Worm (Caenorhabditis elegans) whole organism, L4 larva: ENCODE results near the gene F08F8.10.

Experiments used
- F10B5.3 ChIP-seq: sonication (generic microtip); optimal IDR thresholded peaks from 2 replicates; lab custom pipeline; 2016; ENCODE audit warnings: mild to moderate bottlenecking, missing genetic modification characterization, missing compliant biosample characterization
- Y48G9A.11 ChIP-seq: fragments of 200-800 bp; sonication (Bioruptor generic); IDR thresholded peaks from 2 replicates; pipeline ENCODE4 v1.3.6; 2022; ENCODE audit warnings: missing genetic modification reagents, missing genetic modification characterization, missing compliant biosample characterization
- ZK337.2 ChIP-seq: fragments of 200-800 bp; sonication (Bioruptor generic); IDR thresholded peaks from 2 replicates; pipeline ENCODE4 v1.3.6; 2022; ENCODE audit warnings: missing genetic modification reagents, missing genetic modification characterization, missing compliant biosample characterization
- ama-1 ChIP-seq: fragments of 150-350 bp; optimal IDR thresholded peaks from 2 replicates; lab custom pipeline; 2014; ENCODE audit warnings: inconsistent platforms, mixed read lengths
- ceh-62 ChIP-seq: sonication (generic microtip); optimal IDR thresholded peaks from 2 replicates; lab custom pipeline; 2017; ENCODE audit warnings: missing biosample characterization, missing genetic modification characterization
- ctbp-1 ChIP-seq: fragments of 200-800 bp; sonication (Bioruptor generic); IDR thresholded peaks from 2 replicates; pipeline ENCODE4 v1.3.6; 2022; ENCODE audit warnings: missing genetic modification reagents, missing genetic modification characterization, missing compliant biosample characterization
- daf-12 ChIP-seq: fragments of 150-350 bp; optimal IDR thresholded peaks from 2 replicates; lab custom pipeline; 2014; ENCODE audit warnings: missing biosample characterization, missing genetic modification reagents, missing genetic modification characterization
- daf-19 ChIP-seq: fragments of 200-800 bp; sonication (Bioruptor generic); conservative IDR thresholded peaks from 2 replicates; pipeline ENCODE4 v1.3.6; 2022; ENCODE audit warnings: missing genetic modification characterization, missing compliant biosample characterization
- daf-8 ChIP-seq: fragments of 200-800 bp; sonication (Bioruptor generic); IDR thresholded peaks from 2 replicates; pipeline ENCODE4 v1.3.6; 2022; ENCODE audit warnings: missing genetic modification characterization, missing compliant biosample characterization
- dmd-6 ChIP-seq: fragments of 200-800 bp; sonication (Bioruptor generic); IDR thresholded peaks from 2 replicates; pipeline ENCODE4 v1.3.6; 2022; ENCODE audit warnings: missing genetic modification reagents, missing genetic modification characterization, missing compliant biosample characterization
- dmd-8 ChIP-seq: fragments of 200-800 bp; sonication (Bioruptor generic); IDR thresholded peaks from 2 replicates; pipeline ENCODE4 v1.3.6; 2022; ENCODE audit warnings: missing genetic modification characterization, missing compliant biosample characterization
- dpl-1 ChIP-seq: fragments of 150-350 bp; optimal IDR thresholded peaks from 2 replicates; lab custom pipeline; 2014; ENCODE audit warnings: missing biosample characterization, missing genetic modification reagents, missing genetic modification characterization
- egl-43 ChIP-seq: fragments of 200-800 bp; sonication (Bioruptor generic); IDR thresholded peaks from 2 replicates; pipeline ENCODE4 v1.3.6; 2022; ENCODE audit warnings: missing genetic modification reagents, missing genetic modification characterization, missing compliant biosample characterization
- gei-8 ChIP-seq: fragments of 200-800 bp; sonication (Bioruptor generic); optimal IDR thresholded peaks from 2 replicates; lab custom pipeline; 2018; ENCODE audit warnings: mild to moderate bottlenecking, missing genetic modification characterization, missing compliant biosample characterization
- hlh-11 ChIP-seq: fragments of 200-800 bp; sonication (Bioruptor generic); optimal IDR thresholded peaks from 2 replicates; lab custom pipeline; 2018; ENCODE audit warnings: mild to moderate bottlenecking, missing genetic modification characterization, missing compliant biosample characterization
- hlh-30 ChIP-seq: sonication (generic microtip); optimal IDR thresholded peaks from 2 replicates; lab custom pipeline; 2017; ENCODE audit warnings: antibody characterized with exemption, mild to moderate bottlenecking, missing genetic modification characterization, missing compliant biosample characterization; ENCODE audit not compliant: insufficient read depth
- lim-7 ChIP-seq: fragments of 200-800 bp; sonication (Bioruptor generic); IDR thresholded peaks from 2 replicates; pipeline ENCODE4 v1.3.6; 2022; ENCODE audit warnings: missing genetic modification characterization, missing compliant biosample characterization
- lin-13 ChIP-seq: fragments of 150-350 bp; optimal IDR thresholded peaks from 2 replicates; lab custom pipeline; 2014; ENCODE audit warnings: missing biosample characterization, missing genetic modification reagents, missing genetic modification characterization
- mdl-1 ChIP-seq, 2 experiments: fragments of 150-350 bp in 1 of 2; sonication (generic microtip) in 1 of 2; optimal IDR thresholded peaks; 2 replicates each; lab custom pipeline; 2014 to 2017; ENCODE audit warnings: missing biosample characterization in 2 of 2, missing genetic modification characterization in 2 of 2
- mxl-2 ChIP-seq: fragments of 200-800 bp; sonication (Bioruptor generic); conservative IDR thresholded peaks from 2 replicates; pipeline ENCODE4 v1.3.6; 2022; ENCODE audit warnings: missing genetic modification reagents, missing genetic modification characterization, missing compliant biosample characterization
- mxl-3 ChIP-seq: fragments of 200-800 bp; sonication (Bioruptor generic); optimal IDR thresholded peaks from 2 replicates; lab custom pipeline; 2018; ENCODE audit warnings: mild to moderate bottlenecking, missing genetic modification characterization, missing compliant biosample characterization
- nhr-11 ChIP-seq: fragments of 150-350 bp; optimal IDR thresholded peaks from 2 replicates; lab custom pipeline; 2014; ENCODE audit warnings: missing biosample characterization, missing genetic modification characterization
- nhr-25 ChIP-seq: sonication (generic microtip); optimal IDR thresholded peaks from 2 replicates; lab custom pipeline; 2017; ENCODE audit warnings: missing genetic modification characterization, mild to moderate bottlenecking, missing compliant biosample characterization, antibody characterized with exemption, moderate library complexity, borderline replicate concordance; ENCODE audit not compliant: insufficient read depth
- nhr-28 ChIP-seq: fragments of 150-350 bp; optimal IDR thresholded peaks from 2 replicates; lab custom pipeline; 2014; ENCODE audit warnings: missing biosample characterization, missing genetic modification characterization
- nhr-77 ChIP-seq: fragments of 150-350 bp; optimal IDR thresholded peaks from 2 replicates; lab custom pipeline; 2014; ENCODE audit warnings: missing biosample characterization, missing genetic modification characterization
- saeg-2 ChIP-seq: fragments of 200-800 bp; sonication (Bioruptor generic); IDR thresholded peaks from 2 replicates; pipeline ENCODE4 v1.3.6; 2022; ENCODE audit warnings: missing genetic modification reagents, missing genetic modification characterization, missing compliant biosample characterization
- set-16 ChIP-seq: fragments of 200-800 bp; sonication (Bioruptor generic); IDR thresholded peaks from 2 replicates; pipeline ENCODE4 v1.3.6; 2022; ENCODE audit warnings: missing genetic modification reagents, missing genetic modification characterization, missing compliant biosample characterization
- snpc-1.2 ChIP-seq: fragments of 200-800 bp; sonication (Bioruptor generic); IDR thresholded peaks from 2 replicates; pipeline ENCODE4 v1.3.6; 2022; ENCODE audit warnings: missing genetic modification reagents, missing genetic modification characterization, missing compliant biosample characterization
- snpc-4 ChIP-seq: fragments of 150-350 bp; optimal IDR thresholded peaks from 2 replicates; lab custom pipeline; 2014; ENCODE audit warnings: missing biosample characterization, missing genetic modification characterization
- spr-1 ChIP-seq: sonication (generic microtip); optimal IDR thresholded peaks from 2 replicates; lab custom pipeline; 2016; ENCODE audit warnings: mild to moderate bottlenecking, missing genetic modification characterization, missing compliant biosample characterization
- spr-3 ChIP-seq: fragments of 200-800 bp; sonication (Bioruptor generic); optimal IDR thresholded peaks from 2 replicates; lab custom pipeline; 2018; ENCODE audit warnings: mild to moderate bottlenecking, missing genetic modification characterization, missing compliant biosample characterization
- tag-97 ChIP-seq: fragments of 200-800 bp; sonication (Bioruptor generic); IDR thresholded peaks from 2 replicates; pipeline ENCODE4 v1.3.6; 2022; ENCODE audit warnings: missing genetic modification characterization, missing compliant biosample characterization
- tra-1 ChIP-seq: fragments of 200-800 bp; sonication (Bioruptor generic); IDR thresholded peaks from 2 replicates; pipeline ENCODE4 v1.3.6; 2022; ENCODE audit warnings: missing genetic modification reagents, missing genetic modification characterization, missing compliant biosample characterization
- unc-62 ChIP-seq, 3 experiments: fragments of 150-350 bp in 1 of 3; sonication (generic microtip); optimal IDR thresholded peaks in 2 of 3; peaks in 1 of 3; 1 replicate in 1 of 3; 2 replicates in 2 of 3; lab custom pipeline; 2014 to 2017; ENCODE audit warnings: missing biosample characterization in 3 of 3, missing genetic modification characterization in 3 of 3, missing genetic modification reagents in 3 of 3, missing genotype in 1 of 3
- zfp-2 ChIP-seq: sonication (generic microtip); optimal IDR thresholded peaks from 2 replicates; lab custom pipeline; 2016; ENCODE audit warnings: mild to moderate bottlenecking, missing genetic modification characterization, missing compliant biosample characterization
- zfp-3 ChIP-seq: fragments of 200-800 bp; sonication (Bioruptor generic); conservative IDR thresholded peaks from 2 replicates; pipeline ENCODE4 v1.3.6; 2022; ENCODE audit warnings: missing genetic modification reagents, missing genetic modification characterization, missing compliant biosample characterization
- zip-11 ChIP-seq: fragments of 200-800 bp; sonication (Bioruptor generic); IDR thresholded peaks from 2 replicates; pipeline ENCODE4 v1.3.6; 2022; ENCODE audit warnings: missing genetic modification characterization, missing compliant biosample characterization

F08F8.10 gene

DNA sequence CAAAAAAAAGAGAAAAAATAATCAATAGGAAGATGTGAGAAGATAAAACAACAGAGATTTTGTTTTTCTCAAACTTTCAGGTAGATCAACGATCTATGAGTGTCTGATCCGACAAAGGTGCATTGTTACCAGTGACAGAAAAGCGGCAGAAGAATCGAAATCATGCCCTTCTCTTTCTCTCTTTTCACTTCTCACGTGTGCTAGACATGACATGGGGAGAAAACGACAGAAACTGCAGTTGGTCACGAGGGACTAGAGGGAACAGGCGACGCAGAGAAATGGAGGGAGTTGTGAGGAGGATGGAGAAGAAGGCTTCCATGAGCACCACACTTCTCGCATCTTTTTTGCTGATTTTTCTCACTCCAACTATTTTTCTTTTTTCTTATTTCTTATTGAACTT lies 22.0 kb downstream of the F08F8.10 start, which contains the start of gene F56C9.10 (continued):
- TF ChIP-seq dpl-1 (GFP tag; lab: Kevin White, UChicago) (peak; percentile 66), mxl-2 (0 out of 2 replicates have a peak, but pooled peaks have one; percentile 18), daf-8 (GFP tag; lab: Robert Waterston, UW) (no peak), nhr-11 (peak; percentile 89), dmd-8 (GFP tag; lab: Robert Waterston, UW) (no peak), mxl-3 (GFP tag; lab: Kevin White, UChicago) (peak; percentile 94), lin-13 (peak; percentile 35), saeg-2 (GFP tag; lab: Robert Waterston, UW) (0 out of 2 replicates have a peak, but pooled peaks have one; percentile 38), snpc-1.2 (no peak), tag-97 (no peak), zfp-3 (GFP tag; lab: Robert Waterston, UW) (peak; percentile 78), spr-3 (GFP tag; lab: Kevin White, UChicago) (no peak), lim-7 (GFP tag; lab: Robert Waterston, UW) (no peak), zip-11 (no peak), nhr-77 (tag; lab: Kevin White, UChicago) (peak; percentile 83), ama-1 (lab: Kevin White, UChicago) (peak; percentile 40), Y48G9A.11 (GFP tag; lab: Robert Waterston, UW) (no peak), ceh-62 (tag; lab: Kevin White, UChicago) (no peak), nhr-25 (tag; lab: Kevin White, UChicago) (no peak), zfp-2 (tag; lab: Kevin White, UChicago) (no peak), egl-43 (0 out of 2 replicates have a peak, but pooled peaks have one; percentile 5), gei-8 (peak; percentile 63), daf-12 (tag; lab: Kevin White, UChicago) (no peak), mdl-1 (tag; optimal IDR thresholded peaks at IDR 0.05; lab: Kevin White, UChicago) (peak; percentile 91 to 99), spr-1 (tag; lab: Kevin White, UChicago) (peak; percentile 47), daf-19 (GFP tag; lab: Robert Waterston, UW) (no peak), F10B5.3 (tag; lab: Kevin White, UChicago) (no peak), set-16 (GFP tag; lab: Robert Waterston, UW) (peak; percentile 65), ZK337.2 (GFP tag; lab: Robert Waterston, UW) (no peak)

ce11 chrIII:7333906-7334531 lies 23.2 kb downstream of the F08F8.10 start:
- TF ChIP-seq hlh-11 (tag; lab: Kevin White, UChicago) (peak; percentile 11), hlh-30 (peak; percentile 28), set-16 (GFP tag; lab: Robert Waterston, UW) (0 out of 2 replicates have a peak, but pooled peaks have one; percentile 21), ctbp-1 (0 out of 2 replicates have a peak, but pooled peaks have one; percentile 34), dmd-6 (GFP tag; lab: Robert Waterston, UW) (peak; percentile 48), nhr-28 (tag; lab: Kevin White, UChicago) (peak; percentile 15), tra-1 (GFP tag; lab: Robert Waterston, UW) (0 out of 2 replicates have a peak, but pooled peaks have one; percentile 37)

- TF ChIP-seq daf-8 (GFP tag; lab: Robert Waterston, UW), result no peak
- no peak for TF ChIP-seq spr-1 (tag; lab: Kevin White, UChicago)
- no peak for TF ChIP-seq snpc-4 (tag; lab: Kevin White, UChicago)
- peak in 1 of 2 experiments; percentile 87 for TF ChIP-seq unc-62 (GFP tag; optimal IDR thresholded peaks at IDR 0.05 in 1 of 2; lab: Kevin White, UChicago)
- TF ChIP-seq unc-62 (tag; optimal IDR thresholded peaks at IDR 0.05; lab: Kevin White, UChicago), result no peak
- TF ChIP-seq nhr-11, result no peak
These were observed 25.5 kb downstream of the F08F8.10 start for ce11 chrIII:7331671-7332070.
